Worm (Caenorhabditis elegans): ENCODE measurements around the gene npr-20.

- TF ChIP-seq ref-1 (GFP tag; conservative IDR thresholded peaks at IDR 0.05): no peak
- TF ChIP-seq T22C8.4 (GFP tag; IDR thresholded peaks at IDR 0.05): no peak
- TF ChIP-seq flt-1 (GFP tag; IDR thresholded peaks at IDR 0.05): no peak
Observed at ce11 chrII:8821140-8821595, 43.8 kb downstream of the npr-20 start, which contains the start of gene F46C5.1.
